Worm (Caenorhabditis elegans): ENCODE results near the gene Y57G11C.3.
A peak's percentile ranks its signal among the peaks of the same experiment; 100 is the strongest.

Y57G11C.3 gene

ce11 chrIV:14767693-14768251 is at the start of gene Y57G11C.3, which contains the start of gene mrps-7 (continued):
- TF ChIP-seq rpc-1 (optimal IDR thresholded peaks at IDR 0.05) (no peak), rpc-1 (tag; optimal IDR thresholded peaks at IDR 0.05) (no peak), gei-17 (GFP tag; optimal IDR thresholded peaks at IDR 0.05) (no peak), athp-1 (tag; optimal IDR thresholded peaks at IDR 0.05) (peak; percentile 30), bed-1 (GFP tag; IDR thresholded peaks at IDR 0.05) (no peak), F10E7.11 (tag; optimal IDR thresholded peaks at IDR 0.05) (no peak), ztf-26 (tag; optimal IDR thresholded peaks at IDR 0.05) (peak; percentile 63), ztf-3 (GFP tag; optimal IDR thresholded peaks at IDR 0.05) (no peak), rcor-1 (GFP tag; IDR thresholded peaks at IDR 0.05) (peak; percentile 83), F37B4.10 (GFP tag; IDR thresholded peaks at IDR 0.05) (no peak), let-526 (GFP tag; IDR thresholded peaks at IDR 0.05) (no peak), egl-44 (GFP tag; IDR thresholded peaks at IDR 0.05) (no peak), ekl-4 (GFP tag; IDR thresholded peaks at IDR 0.05) (peak; percentile 58; the same call in 1 of the 2 replicates), mel-28 (tag; optimal IDR thresholded peaks at IDR 0.05; ENCODE audit: borderline replicate concordance) (no peak), atf-7 (tag; optimal IDR thresholded peaks at IDR 0.05) (no peak), hlh-26 (GFP tag; conservative IDR thresholded peaks at IDR 0.05) (no peak), F57C9.4 (tag; optimal IDR thresholded peaks at IDR 0.05) (no peak), ztf-28 (GFP tag; IDR thresholded peaks at IDR 0.05) (no peak), D2030.7 (GFP tag; IDR thresholded peaks at IDR 0.05) (peak; percentile 64; the same call in 1 of the 2 replicates), ceh-91 (GFP tag; IDR thresholded peaks at IDR 0.05) (no peak), B0035.1 (tag; optimal IDR thresholded peaks at IDR 0.05) (no peak), B0019.2 (GFP tag; conservative IDR thresholded peaks at IDR 0.05) (no peak), F39B2.1 (GFP tag; IDR thresholded peaks at IDR 0.05) (no peak), hmg-20 (GFP tag; IDR thresholded peaks at IDR 0.05) (0 out of 2 replicates have a peak, but pooled peaks have one; percentile 50), egrh-3 (GFP tag; IDR thresholded peaks at IDR 0.05) (no peak), F55B11.4 (tag; optimal IDR thresholded peaks at IDR 0.05; ENCODE audit: borderline replicate concordance, insufficient read depth) (no peak), nfyb-1 (GFP tag; IDR thresholded peaks at IDR 0.05) (peak; percentile 42; the same call in 1 of the 2 replicates), madf-6 (GFP tag; IDR thresholded peaks at IDR 0.05) (peak; percentile 73), efl-1 (GFP tag; optimal IDR thresholded peaks at IDR 0.05) (peak; percentile 54), ceh-27 (GFP tag; optimal IDR thresholded peaks at IDR 0.05) (peak; percentile 74), snpc-1.3 (tag; optimal IDR thresholded peaks at IDR 0.05; ENCODE audit: insufficient read depth) (peak; percentile 90), somi-1 (GFP tag; optimal IDR thresholded peaks at IDR 0.05) (no peak), ceh-40 (GFP tag; IDR thresholded peaks at IDR 0.05) (no peak), attf-3 (GFP tag; conservative IDR thresholded peaks at IDR 0.05) (peak; percentile 100), let-607 (tag; optimal IDR thresholded peaks at IDR 0.05) (peak in 1 of 2 experiments; percentile 47), hmg-1.2 (GFP tag; IDR thresholded peaks at IDR 0.05) (peak; percentile 99), mxl-1 (tag; optimal IDR thresholded peaks at IDR 0.05) (no peak), ceh-58 (GFP tag; IDR thresholded peaks at IDR 0.05) (no peak), unc-62 (GFP tag; optimal IDR thresholded peaks at IDR 0.05) (no peak), T26A5.8 (tag; optimal IDR thresholded peaks at IDR 0.05) (no peak), him-1 (tag; optimal IDR thresholded peaks at IDR 0.05) (no peak), dox-1 (GFP tag; IDR thresholded peaks at IDR 0.05) (peak; percentile 86), unc-130 (GFP tag; optimal IDR thresholded peaks at IDR 0.05) (no peak), T07F8.4 (tag; optimal IDR thresholded peaks at IDR 0.05) (no peak), F22D6.2 (tag; optimal IDR thresholded peaks at IDR 0.05) (no peak), ztf-22 (GFP tag; optimal IDR thresholded peaks at IDR 0.05) (no peak), dpff-1 (tag; optimal IDR thresholded peaks at IDR 0.05) (no peak), Y67H2A.10 (GFP tag; conservative IDR thresholded peaks at IDR 0.05) (no peak), dpl-1 (GFP tag; optimal IDR thresholded peaks at IDR 0.05) (peak; percentile 18), ceh-79 (tag; optimal IDR thresholded peaks at IDR 0.05) (no peak)
